Fruit fly (Drosophila melanogaster) whole organism, embryonic: ENCODE results near the gene CG6923.

Experiments used
- Asciz ChIP-seq: fragments of 200-800 bp; sonication (Bioruptor generic); optimal IDR thresholded peaks from 2 replicates; lab custom pipeline; 2017; ENCODE audit warnings: missing biosample characterization, mild to moderate bottlenecking, missing genetic modification characterization, missing genetic modification reagents
- B-H2 ChIP-seq: fragments of 200-800 bp; sonication (Bioruptor generic); optimal IDR thresholded peaks from 2 replicates; lab custom pipeline; 2018; ENCODE audit warnings: missing biosample characterization, mild to moderate bottlenecking, missing genetic modification characterization
- Bdp1 ChIP-seq: fragments of 200-800 bp; sonication (Bioruptor generic); optimal IDR thresholded peaks from 3 replicates; lab custom pipeline; 2016; ENCODE audit warnings: missing biosample characterization, missing genetic modification characterization
- CG10543 ChIP-seq: fragments of 200-800 bp; sonication (Bioruptor generic); optimal IDR thresholded peaks from 3 replicates; lab custom pipeline; 2017; ENCODE audit warnings: missing biosample characterization, mild to moderate bottlenecking, missing genetic modification characterization, moderate library complexity
- CG11085 ChIP-seq: fragments of 200-800 bp; sonication (Bioruptor generic); IDR thresholded peaks from 2 replicates; pipeline ENCODE4 v1.3.6; 2022; ENCODE audit warnings: missing biosample characterization, missing genetic modification characterization
- CG11247 ChIP-seq: fragments of 200-800 bp; sonication (Bioruptor generic); IDR thresholded peaks from 2 replicates; pipeline ENCODE4 v1.3.6; 2022; ENCODE audit warnings: missing biosample characterization, missing genetic modification characterization
- CG12769 ChIP-seq: fragments of 200-800 bp; sonication (Bioruptor generic); optimal IDR thresholded peaks from 2 replicates; lab custom pipeline; 2019; ENCODE audit warnings: missing biosample characterization, mild to moderate bottlenecking, missing genetic modification characterization, moderate library complexity
- CG13424 ChIP-seq: fragments of 200-800 bp; sonication (Bioruptor generic); optimal IDR thresholded peaks from 2 replicates; lab custom pipeline; 2019; ENCODE audit warnings: missing biosample characterization, mild to moderate bottlenecking, missing genetic modification characterization, moderate library complexity
- CG13624 ChIP-seq: fragments of 200-800 bp; sonication (Bioruptor generic); optimal IDR thresholded peaks from 2 replicates; lab custom pipeline; 2016; ENCODE audit warnings: missing biosample characterization, missing genetic modification characterization
- CG16863 ChIP-seq: fragments of 200-800 bp; sonication (Bioruptor generic); optimal IDR thresholded peaks from 3 replicates; lab custom pipeline; 2016; ENCODE audit warnings: missing biosample characterization, missing genetic modification characterization
- CG1832 ChIP-seq: fragments of 200-800 bp; sonication (Bioruptor generic); optimal IDR thresholded peaks from 2 replicates; lab custom pipeline; 2017; ENCODE audit warnings: missing biosample characterization, mild to moderate bottlenecking, missing genetic modification characterization, inconsistent platforms
- CG32772 ChIP-seq: fragments of 200-800 bp; sonication (Bioruptor generic); IDR thresholded peaks from 2 replicates; pipeline ENCODE4 v1.3.6; 2022; ENCODE audit warnings: missing biosample characterization, missing genetic modification characterization
- CG3407 ChIP-seq: fragments of 200-800 bp; sonication (Bioruptor generic); optimal IDR thresholded peaks from 2 replicates; lab custom pipeline; 2018; ENCODE audit warnings: missing biosample characterization, mild to moderate bottlenecking, missing genetic modification characterization
- CG34376 ChIP-seq: fragments of 200-800 bp; sonication (Bioruptor generic); optimal IDR thresholded peaks from 2 replicates; lab custom pipeline; 2018; ENCODE audit warnings: missing biosample characterization, mild to moderate bottlenecking, missing genetic modification characterization
- CG3995 ChIP-seq: fragments of 200-800 bp; sonication (Bioruptor generic); optimal IDR thresholded peaks from 3 replicates; lab custom pipeline; 2016; ENCODE audit warnings: missing biosample characterization, missing genetic modification characterization
- CG4282 ChIP-seq: fragments of 200-800 bp; sonication (Bioruptor generic); optimal IDR thresholded peaks from 2 replicates; lab custom pipeline; 2016; ENCODE audit warnings: missing biosample characterization, missing genetic modification characterization
- CG5245 ChIP-seq: fragments of 200-800 bp; sonication (Bioruptor generic); optimal IDR thresholded peaks from 3 replicates; lab custom pipeline; 2016; ENCODE audit warnings: missing biosample characterization, missing genetic modification characterization
- CG8478 ChIP-seq: fragments of >200 bp; optimal IDR thresholded peaks from 2 replicates; lab custom pipeline; 2018
- CG8924 ChIP-seq: fragments of 200-800 bp; optimal IDR thresholded peaks from 3 replicates; lab custom pipeline; 2019; ENCODE audit warnings: missing biosample characterization, mild to moderate bottlenecking, missing genetic modification characterization, moderate library complexity
- CG9876 ChIP-seq: fragments of 200-800 bp; sonication (Bioruptor generic); optimal IDR thresholded peaks from 2 replicates; lab custom pipeline; 2016; ENCODE audit warnings: missing biosample characterization, missing genetic modification characterization
- CHES-1-like ChIP-seq: fragments of 200-800 bp; sonication (Bioruptor generic); optimal IDR thresholded peaks from 2 replicates; lab custom pipeline; 2016; ENCODE audit warnings: missing biosample characterization, missing genetic modification characterization
- CTCF ChIP-seq: fragments of 200-800 bp; sonication (Bioruptor generic); optimal IDR thresholded peaks from 2 replicates; lab custom pipeline; 2017; ENCODE audit warnings: missing biosample characterization, mild to moderate bottlenecking, missing genetic modification characterization, moderate library complexity
- CkIIα-i1 ChIP-seq: fragments of 200-800 bp; sonication (Bioruptor generic); IDR thresholded peaks from 2 replicates; pipeline ENCODE4 v1.3.6; 2022; ENCODE audit warnings: missing biosample characterization, missing genetic modification characterization
- Doc3 ChIP-seq: fragments of 200-800 bp; sonication (Bioruptor generic); IDR thresholded peaks from 3 replicates; pipeline ENCODE4 v1.3.6; 2022; ENCODE audit warnings: missing biosample characterization, missing genetic modification characterization; ENCODE audit not compliant: partially characterized antibody
- Ets97D ChIP-seq: fragments of 200-800 bp; sonication (Bioruptor generic); optimal IDR thresholded peaks from 3 replicates; lab custom pipeline; 2016; ENCODE audit warnings: missing biosample characterization, missing genetic modification characterization
- Gug ChIP-seq: fragments of 200-800 bp; sonication (Bioruptor generic); IDR thresholded peaks from 4 replicates; pipeline ENCODE4 v1.3.6; 2022; ENCODE audit warnings: missing biosample characterization, missing genetic modification characterization
- HLHmδ ChIP-seq: fragments of 200-800 bp; sonication (Bioruptor generic); optimal IDR thresholded peaks from 2 replicates; lab custom pipeline; 2018; ENCODE audit warnings: missing biosample characterization, mild to moderate bottlenecking, missing genetic modification characterization, moderate library complexity
- Hand ChIP-seq: fragments of 200-800 bp; sonication (Bioruptor generic); optimal IDR thresholded peaks from 2 replicates; lab custom pipeline; 2017; ENCODE audit warnings: mild to moderate bottlenecking, missing biosample characterization, missing genetic modification reagents, missing genetic modification characterization
- Hmx ChIP-seq: fragments of 200-800 bp; sonication (Bioruptor generic); optimal IDR thresholded peaks from 2 replicates; lab custom pipeline; 2016; ENCODE audit warnings: missing biosample characterization, missing genetic modification characterization
- Med ChIP-seq: fragments of 200-800 bp; sonication (Bioruptor generic); peaks from one replicate; lab custom pipeline; 2016; ENCODE audit warnings: missing biosample characterization, missing genetic modification characterization, mild to moderate bottlenecking, inconsistent platforms, moderate library complexity
- NfI ChIP-seq: fragments of 200-800 bp; sonication (Bioruptor generic); optimal IDR thresholded peaks from 3 replicates; lab custom pipeline; 2018; ENCODE audit warnings: missing biosample characterization, mild to moderate bottlenecking, missing genetic modification characterization, moderate library complexity
- Poxn ChIP-seq: fragments of 200-800 bp; sonication (Bioruptor generic); IDR thresholded peaks from 2 replicates; pipeline ENCODE4 v1.3.6; 2022; ENCODE audit warnings: missing biosample characterization, missing genetic modification characterization
- Side ChIP-seq: fragments of 200-800 bp; sonication (Bioruptor generic); optimal IDR thresholded peaks from 2 replicates; lab custom pipeline; 2016; ENCODE audit warnings: missing biosample characterization, missing genetic modification characterization
- Sry-β ChIP-seq: fragments of 200-800 bp; sonication (Bioruptor generic); optimal IDR thresholded peaks from 2 replicates; lab custom pipeline; 2018; ENCODE audit warnings: missing biosample characterization, mild to moderate bottlenecking, missing genetic modification characterization, moderate library complexity
- Tbp ChIP-seq: fragments of >200 bp; optimal IDR thresholded peaks from 2 replicates; lab custom pipeline; 2018; ENCODE audit warnings: missing biosample characterization, missing genetic modification characterization
- bsh ChIP-seq, 2 experiments: fragments of 200-800 bp; sonication (Bioruptor generic); optimal IDR thresholded peaks; 2 replicates each; lab custom pipeline; 2017 to 2018; ENCODE audit warnings: mild to moderate bottlenecking in 2 of 2, missing biosample characterization in 2 of 2, missing genetic modification characterization in 2 of 2, moderate library complexity in 1 of 2
- ci ChIP-seq: fragments of 200-800 bp; sonication (Bioruptor generic); IDR thresholded peaks from 3 replicates; pipeline ENCODE4 v1.3.6; 2022; ENCODE audit warnings: missing biosample characterization, missing genetic modification characterization
- fd64A ChIP-seq: fragments of 200-800 bp; sonication (Bioruptor generic); optimal IDR thresholded peaks from 3 replicates; lab custom pipeline; 2018; ENCODE audit warnings: missing biosample characterization, mild to moderate bottlenecking, missing genetic modification characterization
- fu2 ChIP-seq: fragments of 200-800 bp; sonication (Bioruptor generic); optimal IDR thresholded peaks from 2 replicates; lab custom pipeline; 2016; ENCODE audit warnings: missing biosample characterization, missing genetic modification characterization
- gt ChIP-seq: fragments of 200-800 bp; sonication (Bioruptor generic); IDR thresholded peaks from 2 replicates; pipeline ENCODE4 v1.3.6; 2022; ENCODE audit warnings: missing biosample characterization, missing genetic modification characterization
- ind ChIP-seq: fragments of 200-800 bp; sonication (Bioruptor generic); optimal IDR thresholded peaks from 3 replicates; lab custom pipeline; 2016; ENCODE audit warnings: missing biosample characterization, missing genetic modification characterization
- kni ChIP-seq: fragments of 200-800 bp; sonication (Bioruptor generic); optimal IDR thresholded peaks from 3 replicates; lab custom pipeline; 2017; ENCODE audit warnings: mild to moderate bottlenecking, missing biosample characterization, missing genetic modification reagents, missing genetic modification characterization
- lbe ChIP-seq: fragments of 200-800 bp; sonication (Bioruptor generic); optimal IDR thresholded peaks from 2 replicates; lab custom pipeline; 2016; ENCODE audit warnings: missing biosample characterization, mild to moderate bottlenecking, missing genetic modification characterization
- sens ChIP-seq: fragments of 200-800 bp; sonication (Bioruptor generic); peaks from one replicate; lab custom pipeline; 2016; ENCODE audit warnings: missing biosample characterization, missing genetic modification characterization
- slou ChIP-seq: fragments of 200-800 bp; sonication (Bioruptor generic); optimal IDR thresholded peaks from 3 replicates; lab custom pipeline; 2016; ENCODE audit warnings: missing biosample characterization, missing genetic modification characterization
- slp2 ChIP-seq: fragments of 200-800 bp; sonication (Bioruptor generic); optimal IDR thresholded peaks from 2 replicates; lab custom pipeline; 2016; ENCODE audit warnings: missing biosample characterization, missing genetic modification characterization
- trem ChIP-seq: fragments of 200-800 bp; optimal IDR thresholded peaks from 3 replicates; lab custom pipeline; 2019; ENCODE audit warnings: missing biosample characterization, mild to moderate bottlenecking, missing genetic modification characterization, moderate library complexity
- twi ChIP-seq: fragments of 200-800 bp; optimal IDR thresholded peaks from 2 replicates; lab custom pipeline; 2019; ENCODE audit warnings: missing biosample characterization, mild to moderate bottlenecking, missing genetic modification characterization, moderate library complexity
- vnd ChIP-seq: fragments of 200-800 bp; sonication (Bioruptor generic); IDR thresholded peaks from 3 replicates; pipeline ENCODE4 v1.3.6; 2022; ENCODE audit warnings: missing biosample characterization, missing genetic modification characterization; ENCODE audit not compliant: partially characterized antibody
- wdn ChIP-seq: fragments of 200-800 bp; sonication (Bioruptor generic); IDR thresholded peaks from 2 replicates; pipeline ENCODE4 v1.3.6; 2022; ENCODE audit warnings: missing biosample characterization, missing genetic modification characterization
- wor ChIP-seq: fragments of 200-800 bp; sonication (Bioruptor generic); IDR thresholded peaks from 2 replicates; pipeline ENCODE4 v1.3.6; 2022; ENCODE audit warnings: missing biosample characterization, missing genetic modification characterization

CG6923 gene

DNA sequence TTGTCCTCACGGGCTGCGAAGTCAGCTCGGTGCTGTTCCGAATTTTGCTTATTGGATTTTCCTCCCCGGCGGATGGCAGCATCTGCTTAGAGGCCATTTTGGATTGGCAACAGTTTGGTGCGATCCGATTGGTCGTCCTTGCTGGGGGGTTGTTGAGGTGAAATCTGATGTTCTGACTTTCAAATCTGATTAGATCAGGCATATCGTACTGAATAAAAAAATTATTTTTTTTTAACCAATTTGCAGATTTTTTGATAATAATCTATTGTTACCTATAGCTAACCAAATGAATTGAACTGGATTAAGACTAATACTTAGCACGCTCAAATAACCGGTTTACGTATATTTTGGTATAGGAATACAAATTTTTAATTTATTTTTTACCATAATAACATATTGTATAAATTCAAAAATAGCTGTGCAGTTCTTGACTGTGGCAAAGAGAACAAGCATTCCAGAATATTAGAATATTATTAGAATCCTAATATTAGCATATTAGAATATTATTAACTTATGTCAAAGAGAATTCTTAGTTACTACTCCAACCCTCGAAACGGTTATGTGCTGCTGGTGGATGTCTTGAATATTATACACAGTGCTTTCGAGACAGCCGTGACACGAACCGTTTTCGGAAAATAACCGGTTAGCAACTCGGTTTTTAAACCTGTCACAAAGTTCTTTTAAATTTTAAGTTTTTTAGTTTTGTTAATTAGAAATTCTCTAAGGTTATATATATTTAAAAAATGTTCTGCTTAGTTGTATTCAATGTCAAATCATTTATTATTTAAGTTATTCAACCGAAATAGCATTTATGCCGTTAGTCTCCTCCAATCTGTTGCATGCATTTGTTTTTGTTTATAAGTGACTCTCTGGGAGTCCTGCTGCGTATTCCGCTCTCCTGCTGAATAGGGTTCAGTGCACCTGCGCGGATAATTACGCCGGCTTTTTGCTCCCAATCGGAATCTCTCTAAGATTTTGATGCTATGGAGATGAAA is 55.2 kb downstream of the CG6923 start, which contains the start of gene Fer3:
TSS of gene Fer3 (minus strand) at position 1 of the 995 bp plus-strand sequence.
- TF ChIP-seq bsh (GFP tag; optimal IDR thresholded peaks at IDR 0.05; lab: Kevin White, UChicago) (no peak), ci (GFP tag; lab: Robert Waterston, UW) (no peak), CG9876 (GFP tag; lab: Kevin White, UChicago) (no peak), Tbp (GFP tag; lab: Kevin White, UChicago) (no peak), vnd (GFP tag; lab: Robert Waterston, UW) (no peak), kni (GFP tag; lab: Kevin White, UChicago) (no peak), CG10543 (no peak), CG3995 (no peak), Side (GFP tag; lab: Kevin White, UChicago) (no peak), CG8924 (tag; lab: Kevin White, UChicago) (peak; percentile 12), CkIIα-i1 (GFP tag; lab: Robert Waterston, UW) (no peak), Bdp1 (GFP tag; lab: Kevin White, UChicago) (no peak), CG32772 (no peak), B-H2 (no peak), CG11247 (no peak), CG11085 (GFP tag; lab: Robert Waterston, UW) (no peak), CG16863 (GFP tag; lab: Kevin White, UChicago) (no peak), CG8478 (lab: Kevin White, UChicago) (no peak), Med (GFP tag; lab: Kevin White, UChicago) (peak; percentile 1), lbe (GFP tag; lab: Kevin White, UChicago) (no peak), slp2 (GFP tag; lab: Kevin White, UChicago) (no peak), HLHmδ (GFP tag; lab: Kevin White, UChicago) (no peak), fd64A (GFP tag; lab: Kevin White, UChicago) (no peak), CG1832 (GFP tag; lab: Kevin White, UChicago) (no peak), wor (GFP tag; lab: Robert Waterston, UW) (no peak), CG4282 (GFP tag; lab: Kevin White, UChicago) (no peak), CG12769 (no peak), CTCF (GFP tag; lab: Kevin White, UChicago) (peak; percentile 74), slou (GFP tag; lab: Kevin White, UChicago) (no peak), wdn (GFP tag; lab: Robert Waterston, UW) (no peak), Hmx (GFP tag; lab: Kevin White, UChicago) (no peak), Asciz (no peak), twi (tag; lab: Kevin White, UChicago) (no peak), Poxn (GFP tag; lab: Robert Waterston, UW) (no peak), ind (GFP tag; lab: Kevin White, UChicago) (no peak), Sry-β (GFP tag; lab: Kevin White, UChicago) (no peak), CG13624 (GFP tag; lab: Kevin White, UChicago) (no peak), trem (no peak), Hand (GFP tag; lab: Kevin White, UChicago) (no peak), sens (peak; percentile 59), NfI (GFP tag; lab: Kevin White, UChicago) (no peak), gt (GFP tag; lab: Robert Waterston, UW) (no peak), CG5245 (GFP tag; lab: Kevin White, UChicago) (no peak), Doc3 (no peak), CG3407 (GFP tag; lab: Kevin White, UChicago) (no peak), CG34376 (no peak), CHES-1-like (no peak), CG13424 (tag; lab: Kevin White, UChicago) (no peak), Ets97D (GFP tag; lab: Kevin White, UChicago) (no peak), Gug (GFP tag; lab: Robert Waterston, UW) (no peak), fu2 (GFP tag; lab: Kevin White, UChicago) (no peak)
